Fruit fly (Drosophila melanogaster): Measurements from ENCODE around the gene CG32112.

The CG32112 gene

dm6 chr3L:12754769-12755189 lies 13.3 kb downstream of the CG32112 start, which contains the start of the genes CG10973 and Vps13D:
CG10973 (minus strand) TSS chr3L:12754774.
Vps13D (plus strand) TSS chr3L:12755049.
- TF ChIP-seq CG8478 (optimal IDR thresholded peaks at IDR 0.05): no peak
- TF ChIP-seq CTCF (optimal IDR thresholded peaks at IDR 0.05): no peak

- no peak for TF ChIP-seq CG8478 (optimal IDR thresholded peaks at IDR 0.05)
- no peak for TF ChIP-seq CTCF (optimal IDR thresholded peaks at IDR 0.05)
Measured at dm6 chr3L:12772740-12773686, 31.5 kb downstream of the CG32112 start, which contains the start of gene Hip1. Hip1 (minus strand) TSS chr3L:12773573.

dm6 chr3L:12778616-12779015 lies 37.1 kb downstream of the CG32112 start, which contains the start of gene CG32106:
CG32106 (minus strand) TSS chr3L:12778716.
- TF ChIP-seq CG8478 (optimal IDR thresholded peaks at IDR 0.05) (no peak), CTCF (optimal IDR thresholded peaks at IDR 0.05) (no peak)

dm6 chr3L:12780997-12781396 lies 39.5 kb downstream of the CG32112 start, which contains the start of the genes CG10969 and CG17666:
CG10969 (minus strand) TSS chr3L:12781097.
CG17666 (plus strand) TSS chr3L:12781325.
- TF ChIP-seq CG8478 (optimal IDR thresholded peaks at IDR 0.05) (no peak), CTCF (optimal IDR thresholded peaks at IDR 0.05) (no peak)

dm6 chr3L:12789875-12790373 lies 48.4 kb downstream of the CG32112 start, which contains the start of gene CG42709:
CG42709 (plus strand) TSS chr3L:12790192.
- no peak for TF ChIP-seq CTCF (optimal IDR thresholded peaks at IDR 0.05)
- no peak for TF ChIP-seq CG8478 (optimal IDR thresholded peaks at IDR 0.05)

dm6 chr3L:12790783-12791678 lies 49.5 kb downstream of the CG32112 start:
- no peak for TF ChIP-seq CG8478 (optimal IDR thresholded peaks at IDR 0.05)
- no peak for TF ChIP-seq CTCF (optimal IDR thresholded peaks at IDR 0.05)

- no peak for TF ChIP-seq CG8478 (optimal IDR thresholded peaks at IDR 0.05)
- TF ChIP-seq CTCF (optimal IDR thresholded peaks at IDR 0.05): no peak
Measured at dm6 chr3L:12791679-12792229, 50.2 kb downstream of the CG32112 start.

- TF ChIP-seq CG8478 (optimal IDR thresholded peaks at IDR 0.05) (no peak), CTCF (optimal IDR thresholded peaks at IDR 0.05) (no peak)
Measured at dm6 chr3L:12792933-12793448, 51.5 kb downstream of the CG32112 start.

dm6 chr3L:12794532-12794931 lies 53.0 kb downstream of the CG32112 start:
- no peak for TF ChIP-seq CTCF (optimal IDR thresholded peaks at IDR 0.05)
- TF ChIP-seq CG8478 (optimal IDR thresholded peaks at IDR 0.05): no peak

Data from S2 (cell line).